Fruit fly (Drosophila melanogaster) whole organism, embryonic: Measurements from ENCODE around the gene CG3632.

ENCODE experiments used
- Atf-2 ChIP-seq: fragments of 200-800 bp; sonication (Bioruptor generic); optimal IDR thresholded peaks from 2 replicates; lab custom pipeline; 2016; ENCODE audit warnings: missing biosample characterization, missing genetic modification characterization
- CG11247 ChIP-seq: fragments of 200-800 bp; sonication (Bioruptor generic); IDR thresholded peaks from 2 replicates; pipeline ENCODE4 v1.3.6; 2022; ENCODE audit warnings: missing biosample characterization, missing genetic modification characterization
- CG13287 ChIP-seq: fragments of 200-800 bp; sonication (Bioruptor generic); IDR thresholded peaks from 2 replicates; pipeline ENCODE4 v1.3.6; 2022; ENCODE audit warnings: missing biosample characterization, missing genetic modification characterization; ENCODE audit not compliant: partially characterized antibody
- CG14050 ChIP-seq: fragments of 200-800 bp; sonication (Bioruptor generic); IDR thresholded peaks from 3 replicates; pipeline ENCODE4 v1.3.6; 2022; ENCODE audit warnings: missing biosample characterization, missing genetic modification characterization
- CG1529 ChIP-seq: fragments of 200-800 bp; sonication (Bioruptor generic); optimal IDR thresholded peaks from 3 replicates; lab custom pipeline; 2018; ENCODE audit warnings: missing biosample characterization, missing genetic modification characterization
- CG16779 ChIP-seq: fragments of 200-800 bp; sonication (Bioruptor generic); IDR thresholded peaks from 2 replicates; pipeline ENCODE4 v1.3.6; 2022; ENCODE audit warnings: missing biosample characterization, missing genetic modification characterization
- CG16815 ChIP-seq: fragments of 200-800 bp; sonication (Bioruptor generic); optimal IDR thresholded peaks from 3 replicates; lab custom pipeline; 2017; ENCODE audit warnings: missing biosample characterization, mild to moderate bottlenecking, missing genetic modification characterization
- CG18011 ChIP-seq: fragments of 200-800 bp; sonication (Bioruptor generic); optimal IDR thresholded peaks from 2 replicates; lab custom pipeline; 2017; ENCODE audit warnings: missing biosample characterization, missing genetic modification characterization, mild to moderate bottlenecking, moderate library complexity, missing genotype
- CG2875 ChIP-seq: fragments of 200-800 bp; sonication (Bioruptor generic); optimal IDR thresholded peaks from 2 replicates; lab custom pipeline; 2017; ENCODE audit warnings: missing biosample characterization, mild to moderate bottlenecking, missing genetic modification characterization, missing genetic modification reagents
- CG31224 ChIP-seq: fragments of 200-800 bp; sonication (Bioruptor generic); IDR thresholded peaks from 2 replicates; pipeline ENCODE4 v1.3.6; 2022; ENCODE audit warnings: missing biosample characterization, missing genetic modification characterization
- CG32767 ChIP-seq: fragments of 200-800 bp; sonication (Bioruptor generic); IDR thresholded peaks from 2 replicates; pipeline ENCODE4 v1.3.6; 2022; ENCODE audit warnings: missing biosample characterization, missing genetic modification characterization
- CG32772 ChIP-seq: fragments of 200-800 bp; sonication (Bioruptor generic); IDR thresholded peaks from 2 replicates; pipeline ENCODE4 v1.3.6; 2022; ENCODE audit warnings: missing biosample characterization, missing genetic modification characterization
- CG34376 ChIP-seq: fragments of 200-800 bp; sonication (Bioruptor generic); optimal IDR thresholded peaks from 2 replicates; lab custom pipeline; 2018; ENCODE audit warnings: missing biosample characterization, mild to moderate bottlenecking, missing genetic modification characterization
- CG4328 ChIP-seq: fragments of 200-800 bp; sonication (Bioruptor generic); optimal IDR thresholded peaks from 3 replicates; lab custom pipeline; 2017; ENCODE audit warnings: missing biosample characterization, missing genetic modification reagents, missing genetic modification characterization
- CG4404 ChIP-seq: fragments of 200-800 bp; sonication (Bioruptor generic); IDR thresholded peaks from 2 replicates; pipeline ENCODE4 v1.3.6; 2022; ENCODE audit warnings: missing biosample characterization, missing genetic modification characterization
- CG6272 ChIP-seq: fragments of 200-800 bp; sonication (Bioruptor generic); IDR thresholded peaks from 2 replicates; pipeline ENCODE4 v1.3.6; 2022; ENCODE audit warnings: missing biosample characterization, missing genetic modification characterization
- CG6689 ChIP-seq: fragments of 200-800 bp; sonication (Bioruptor generic); IDR thresholded peaks from 2 replicates; pipeline ENCODE4 v1.3.6; 2022; ENCODE audit warnings: missing biosample characterization, missing genetic modification characterization
- CG7271 ChIP-seq: fragments of 200-800 bp; sonication (Bioruptor generic); optimal IDR thresholded peaks from 2 replicates; lab custom pipeline; 2018; ENCODE audit warnings: missing biosample characterization, mild to moderate bottlenecking, missing genetic modification characterization, moderate library complexity
- CG7839 ChIP-seq: fragments of 200-800 bp; sonication (Bioruptor generic); optimal IDR thresholded peaks from 3 replicates; lab custom pipeline; 2018; ENCODE audit warnings: missing biosample characterization, mild to moderate bottlenecking, missing genetic modification characterization, moderate library complexity
- CG8281 ChIP-seq: fragments of 200-800 bp; sonication (Bioruptor generic); optimal IDR thresholded peaks from 2 replicates; lab custom pipeline; 2018; ENCODE audit warnings: missing biosample characterization, mild to moderate bottlenecking, missing genetic modification characterization, moderate library complexity
- CG8765 ChIP-seq: fragments of 200-800 bp; sonication (Bioruptor generic); IDR thresholded peaks from 2 replicates; pipeline ENCODE4 v1.3.6; 2022; ENCODE audit warnings: missing biosample characterization, missing genetic modification characterization
- CG9797 ChIP-seq: fragments of 200-800 bp; sonication (Bioruptor generic); optimal IDR thresholded peaks from 3 replicates; lab custom pipeline; 2018; ENCODE audit warnings: missing biosample characterization, mild to moderate bottlenecking, missing genetic modification characterization
- Dad ChIP-seq: fragments of 200-800 bp; sonication (Bioruptor generic); optimal IDR thresholded peaks from 3 replicates; lab custom pipeline; 2016; ENCODE audit warnings: missing biosample characterization, missing genetic modification characterization
- Eip74EF ChIP-seq, 2 experiments: fragments of 200-800 bp in 1 of 2; fragments of >200 bp in 1 of 2; sonication (Bioruptor generic) in 1 of 2; optimal IDR thresholded peaks; 2 replicates each; lab custom pipeline; 2017 to 2019; ENCODE audit warnings: missing biosample characterization in 2 of 2, missing genetic modification characterization in 2 of 2, mild to moderate bottlenecking in 1 of 2, moderate library complexity in 1 of 2
- Ets97D ChIP-seq: fragments of 200-800 bp; sonication (Bioruptor generic); optimal IDR thresholded peaks from 3 replicates; lab custom pipeline; 2016; ENCODE audit warnings: missing biosample characterization, missing genetic modification characterization
- Hey ChIP-seq: fragments of 200-800 bp; sonication (Bioruptor generic); optimal IDR thresholded peaks from 3 replicates; lab custom pipeline; 2018; ENCODE audit warnings: missing biosample characterization, mild to moderate bottlenecking, missing genetic modification characterization
- NC2α ChIP-seq: fragments of 200-800 bp; sonication (Bioruptor generic); optimal IDR thresholded peaks from 2 replicates; lab custom pipeline; 2016; ENCODE audit warnings: missing biosample characterization, missing genetic modification characterization
- Neu2 ChIP-seq: fragments of 200-800 bp; sonication (Bioruptor generic); optimal IDR thresholded peaks from 3 replicates; lab custom pipeline; 2016; ENCODE audit warnings: missing biosample characterization, missing genetic modification characterization, borderline replicate concordance
- NfI ChIP-seq: fragments of 200-800 bp; sonication (Bioruptor generic); optimal IDR thresholded peaks from 3 replicates; lab custom pipeline; 2018; ENCODE audit warnings: missing biosample characterization, mild to moderate bottlenecking, missing genetic modification characterization, moderate library complexity
- Opbp ChIP-seq: fragments of 200-800 bp; sonication (Bioruptor generic); IDR thresholded peaks from 3 replicates; pipeline ENCODE4 v1.3.6; 2022; ENCODE audit warnings: missing biosample characterization, missing genetic modification characterization; ENCODE audit not compliant: partially characterized antibody
- Six4 ChIP-seq: fragments of 200-800 bp; sonication (Bioruptor generic); optimal IDR thresholded peaks from 2 replicates; lab custom pipeline; 2016; ENCODE audit warnings: missing biosample characterization, missing genetic modification characterization
- Sry-β ChIP-seq: fragments of 200-800 bp; sonication (Bioruptor generic); optimal IDR thresholded peaks from 2 replicates; lab custom pipeline; 2018; ENCODE audit warnings: missing biosample characterization, mild to moderate bottlenecking, missing genetic modification characterization, moderate library complexity
- Xbp1 ChIP-seq: fragments of 200-800 bp; sonication (Bioruptor generic); optimal IDR thresholded peaks from 3 replicates; lab custom pipeline; 2016; ENCODE audit warnings: missing biosample characterization, mild to moderate bottlenecking, missing genetic modification characterization
- ato ChIP-seq: fragments of 200-800 bp; sonication (Bioruptor generic); IDR thresholded peaks from 2 replicates; pipeline ENCODE4 v1.3.6; 2022; ENCODE audit warnings: missing biosample characterization, missing genetic modification characterization; ENCODE audit not compliant: partially characterized antibody
- bigmax ChIP-seq: fragments of 200-800 bp; sonication (Bioruptor generic); optimal IDR thresholded peaks from 2 replicates; lab custom pipeline; 2018; ENCODE audit warnings: missing biosample characterization, mild to moderate bottlenecking, missing genetic modification characterization
- cato ChIP-seq: fragments of 200-800 bp; sonication (Bioruptor generic); optimal IDR thresholded peaks from 2 replicates; lab custom pipeline; 2016; ENCODE audit warnings: missing biosample characterization, missing genetic modification characterization, borderline replicate concordance
- caup ChIP-seq: fragments of 200-800 bp; sonication (Bioruptor generic); optimal IDR thresholded peaks from 3 replicates; lab custom pipeline; 2017; ENCODE audit warnings: missing biosample characterization, mild to moderate bottlenecking, missing genetic modification characterization, moderate library complexity; ENCODE audit not compliant: severe bottlenecking
- da ChIP-seq: fragments of 200-800 bp; sonication (Bioruptor generic); optimal IDR thresholded peaks from 2 replicates; lab custom pipeline; 2016; ENCODE audit warnings: missing biosample characterization, missing genetic modification characterization
- dm ChIP-seq: fragments of 200-800 bp; sonication (Bioruptor generic); optimal IDR thresholded peaks from 3 replicates; lab custom pipeline; 2016; ENCODE audit warnings: missing biosample characterization, missing genetic modification characterization
- en ChIP-seq: fragments of 200-800 bp; sonication (Bioruptor generic); optimal IDR thresholded peaks from 2 replicates; lab custom pipeline; 2016; ENCODE audit warnings: missing biosample characterization, missing genetic modification characterization
- fd3F ChIP-seq: fragments of 200-800 bp; sonication (Bioruptor generic); optimal IDR thresholded peaks from 2 replicates; lab custom pipeline; 2018; ENCODE audit warnings: missing biosample characterization, mild to moderate bottlenecking, missing genetic modification characterization, moderate library complexity
- her ChIP-seq: fragments of 200-800 bp; sonication (Bioruptor generic); optimal IDR thresholded peaks from 2 replicates; lab custom pipeline; 2016; ENCODE audit warnings: missing biosample characterization, missing genetic modification characterization
- inv ChIP-seq: fragments of 200-800 bp; sonication (Bioruptor generic); IDR thresholded peaks from 2 replicates; pipeline ENCODE4 v1.3.6; 2022; ENCODE audit warnings: missing biosample characterization, missing genetic modification characterization; ENCODE audit not compliant: partially characterized antibody
- luna ChIP-seq: fragments of 200-800 bp; sonication (Bioruptor generic); optimal IDR thresholded peaks from 2 replicates; lab custom pipeline; 2016; ENCODE audit warnings: missing biosample characterization, missing genetic modification characterization
- pros ChIP-seq: fragments of 200-800 bp; sonication (Bioruptor generic); optimal IDR thresholded peaks from 3 replicates; lab custom pipeline; 2019; ENCODE audit warnings: missing biosample characterization, mild to moderate bottlenecking, missing genetic modification characterization, moderate library complexity
- repo ChIP-seq: fragments of 200-800 bp; sonication (Bioruptor generic); optimal IDR thresholded peaks from 2 replicates; lab custom pipeline; 2016; ENCODE audit warnings: missing biosample characterization, missing genetic modification characterization
- sens ChIP-seq: fragments of 200-800 bp; sonication (Bioruptor generic); peaks from one replicate; lab custom pipeline; 2016; ENCODE audit warnings: missing biosample characterization, missing genetic modification characterization
- sim ChIP-seq: fragments of 200-800 bp; sonication (Bioruptor generic); IDR thresholded peaks from 2 replicates; pipeline ENCODE4 v1.3.6; 2022; ENCODE audit warnings: missing biosample characterization, missing genetic modification characterization
- sqz ChIP-seq: fragments of 200-800 bp; sonication (Bioruptor generic); optimal IDR thresholded peaks from 3 replicates; lab custom pipeline; 2018; ENCODE audit warnings: missing biosample characterization, mild to moderate bottlenecking, missing genetic modification characterization
- stwl ChIP-seq: fragments of 200-800 bp; sonication (Bioruptor generic); optimal IDR thresholded peaks from 3 replicates; lab custom pipeline; 2018; ENCODE audit warnings: missing biosample characterization, mild to moderate bottlenecking, missing genetic modification characterization, moderate library complexity
- wor ChIP-seq: fragments of 200-800 bp; sonication (Bioruptor generic); IDR thresholded peaks from 2 replicates; pipeline ENCODE4 v1.3.6; 2022; ENCODE audit warnings: missing biosample characterization, missing genetic modification characterization

The CG3632 gene

dm6 chrX:16275854-16276338, 20.6 kb upstream of the CG3632 start, which contains the start of the genes kat80 and Prosalpha4 (continued):
- TF ChIP-seq Sry-β (GFP tag; lab: Kevin White, UChicago) = peak; percentile 34
- TF ChIP-seq CG4328 (GFP tag; lab: Kevin White, UChicago) = peak; percentile 11
- no peak for TF ChIP-seq da (GFP tag; lab: Kevin White, UChicago)
- peak; percentile 44; the same call in 1 of the 2 replicates for TF ChIP-seq inv (GFP tag; lab: Robert Waterston, UW)
- no peak for TF ChIP-seq sens (GFP tag; lab: Kevin White, UChicago)
- TF ChIP-seq CG9797 (GFP tag; lab: Kevin White, UChicago) = peak; percentile 57
- no peak for TF ChIP-seq Atf-2 (GFP tag; lab: Kevin White, UChicago)
- peak; percentile 31 for TF ChIP-seq Xbp1 (GFP tag; lab: Kevin White, UChicago)
- no peak for TF ChIP-seq CG16779 (GFP tag; lab: Robert Waterston, UW)
- TF ChIP-seq luna = no peak
- TF ChIP-seq CG16815 = no peak
- no peak for TF ChIP-seq Dad (GFP tag; lab: Kevin White, UChicago)
- no peak for TF ChIP-seq CG18011
- no peak for TF ChIP-seq CG1529 (GFP tag; lab: Kevin White, UChicago)
- peak; percentile 20 for TF ChIP-seq caup (GFP tag; lab: Kevin White, UChicago)
- TF ChIP-seq CG11247 (GFP tag; lab: Robert Waterston, UW) = no peak
- TF ChIP-seq Opbp (GFP tag; lab: Robert Waterston, UW) = peak; percentile 37; the same call in 2 of the 3 replicates
- TF ChIP-seq wor (GFP tag; lab: Robert Waterston, UW) = no peak
- no peak for TF ChIP-seq dm (GFP tag; lab: Kevin White, UChicago)
- no peak for TF ChIP-seq CG32772 (GFP tag; lab: Robert Waterston, UW)
- TF ChIP-seq Six4 (GFP tag; lab: Kevin White, UChicago) = no peak
- no peak for TF ChIP-seq Eip74EF (GFP tag; optimal IDR thresholded peaks at IDR 0.05; lab: Kevin White, UChicago)
- TF ChIP-seq repo (GFP tag; lab: Kevin White, UChicago) = no peak
- no peak for TF ChIP-seq NC2α (GFP tag; lab: Kevin White, UChicago)
- no peak for TF ChIP-seq CG14050 (GFP tag; lab: Robert Waterston, UW)
- peak; percentile 43 for TF ChIP-seq NfI (GFP tag; lab: Kevin White, UChicago)
- peak; percentile 45 for TF ChIP-seq CG7839 (tag; lab: Kevin White, UChicago)
- peak; percentile 79 for TF ChIP-seq CG13287
- TF ChIP-seq CG6689 (GFP tag; lab: Robert Waterston, UW) = no peak; the same call in 1 of the 2 replicates
- TF ChIP-seq CG34376 (GFP tag; lab: Kevin White, UChicago) = no peak
- TF ChIP-seq CG6272 (GFP tag; lab: Robert Waterston, UW) = no peak
- TF ChIP-seq CG8281 (tag; lab: Kevin White, UChicago) = no peak
- TF ChIP-seq sqz (GFP tag; lab: Kevin White, UChicago) = peak; percentile 18
- TF ChIP-seq CG2875 = no peak
- no peak for TF ChIP-seq pros (GFP tag; lab: Kevin White, UChicago)
- no peak for TF ChIP-seq ato (GFP tag; lab: Robert Waterston, UW)
- TF ChIP-seq CG32767 (GFP tag; lab: Robert Waterston, UW) = no peak
- TF ChIP-seq bigmax (GFP tag; lab: Kevin White, UChicago) = no peak
- TF ChIP-seq CG31224 = no peak
- no peak for TF ChIP-seq her
- TF ChIP-seq cato (GFP tag; lab: Kevin White, UChicago) = no peak
- no peak for TF ChIP-seq sim (GFP tag; lab: Robert Waterston, UW)
- TF ChIP-seq CG4404 (GFP tag; lab: Robert Waterston, UW) = no peak
- no peak for TF ChIP-seq fd3F
- no peak for TF ChIP-seq Hey (tag; lab: Kevin White, UChicago)
- no peak for TF ChIP-seq CG8765 (GFP tag; lab: Robert Waterston, UW)
- no peak for TF ChIP-seq en (GFP tag; lab: Kevin White, UChicago)
- peak; percentile 11 for TF ChIP-seq Ets97D
- no peak for TF ChIP-seq Neu2 (GFP tag; lab: Kevin White, UChicago)
- peak; percentile 4 for TF ChIP-seq stwl (tag; lab: Kevin White, UChicago)
- no peak for TF ChIP-seq CG7271 (tag; lab: Kevin White, UChicago)
